Worm (Caenorhabditis elegans) whole organism, early embryonic: ENCODE measurements around the gene ZC196.2.

Source experiments
- B0310.2 ChIP-seq: sonication (generic microtip); optimal IDR thresholded peaks from 2 replicates; lab custom pipeline; 2016; ENCODE audit warnings: mild to moderate bottlenecking, missing genetic modification characterization, missing compliant biosample characterization
- F13C5.2 ChIP-seq: sonication (generic microtip); optimal IDR thresholded peaks from 2 replicates; lab custom pipeline; 2017; ENCODE audit warnings: mild to moderate bottlenecking, missing genetic modification characterization, inconsistent platforms, missing compliant biosample characterization
- aly-1 ChIP-seq: sonication (generic microtip); optimal IDR thresholded peaks from 2 replicates; lab custom pipeline; 2016; ENCODE audit warnings: missing genetic modification characterization, missing compliant biosample characterization
- ama-1 ChIP-seq: fragments of 150-350 bp; optimal IDR thresholded peaks from 2 replicates; lab custom pipeline; 2014
- ceh-13 ChIP-seq: fragments of 200-800 bp; sonication (Bioruptor generic); optimal IDR thresholded peaks from 2 replicates; lab custom pipeline; 2018; ENCODE audit warnings: mild to moderate bottlenecking, missing genetic modification characterization, missing compliant biosample characterization
- ceh-36 ChIP-seq: sonication (generic microtip); optimal IDR thresholded peaks from 2 replicates; lab custom pipeline; 2016; ENCODE audit warnings: missing genetic modification characterization, inconsistent platforms, missing compliant biosample characterization
- ets-7 ChIP-seq: sonication (generic microtip); optimal IDR thresholded peaks from 2 replicates; lab custom pipeline; 2016; ENCODE audit warnings: missing genotype, missing genetic modification characterization, missing compliant biosample characterization
- flt-1 ChIP-seq: fragments of 200-800 bp; sonication (Bioruptor generic); IDR thresholded peaks from 2 replicates; pipeline ENCODE4 v1.3.6; 2022; ENCODE audit warnings: missing genetic modification characterization, missing compliant biosample characterization
- hmbx-1 ChIP-seq: sonication (generic microtip); optimal IDR thresholded peaks from 2 replicates; lab custom pipeline; 2016; ENCODE audit warnings: mild to moderate bottlenecking, missing genetic modification characterization, missing compliant biosample characterization
- hmg-4 ChIP-seq: fragments of 200-800 bp; sonication (Bioruptor generic); optimal IDR thresholded peaks from 2 replicates; lab custom pipeline; 2018; ENCODE audit warnings: mild to moderate bottlenecking, missing genetic modification characterization, missing compliant biosample characterization
- hnd-1 ChIP-seq: sonication (generic microtip); optimal IDR thresholded peaks from 2 replicates; lab custom pipeline; 2016; ENCODE audit warnings: missing genetic modification characterization, missing compliant biosample characterization
- pes-1 ChIP-seq: fragments of 200-800 bp; sonication (Bioruptor generic); IDR thresholded peaks from 2 replicates; pipeline ENCODE4 v1.3.6; 2022; ENCODE audit warnings: missing genetic modification reagents, missing genetic modification characterization, missing compliant biosample characterization
- scrt-1 ChIP-seq: fragments of 200-800 bp; sonication (Bioruptor generic); IDR thresholded peaks from 2 replicates; pipeline ENCODE4 v1.3.6; 2022; ENCODE audit warnings: missing genetic modification characterization, missing compliant biosample characterization
- sea-1 ChIP-seq: fragments of 200-800 bp; sonication (Bioruptor generic); conservative IDR thresholded peaks from 2 replicates; pipeline ENCODE4 v1.3.6; 2022; ENCODE audit warnings: missing genetic modification characterization, missing compliant biosample characterization
- tbx-11 ChIP-seq: fragments of 200-800 bp; sonication (Bioruptor generic); IDR thresholded peaks from 2 replicates; pipeline ENCODE4 v1.3.6; 2022; ENCODE audit warnings: missing genetic modification characterization, missing compliant biosample characterization
- tbx-37 ChIP-seq: fragments of 200-800 bp; sonication (Bioruptor generic); conservative IDR thresholded peaks from 2 replicates; pipeline ENCODE4 v1.3.6; 2022; ENCODE audit warnings: missing genetic modification reagents, missing genetic modification characterization, missing compliant biosample characterization
- tra-4 ChIP-seq: sonication (generic microtip); optimal IDR thresholded peaks from 2 replicates; lab custom pipeline; 2017; ENCODE audit warnings: missing genetic modification characterization, missing compliant biosample characterization

Gene ZC196.2

ce11 chrV:8786245-8786644 is 47.0 kb downstream of the ZC196.2 start, which contains the start of gene sup-37:
Gene sup-37, plus strand, starts transcription at chrV:8786545.
- TF ChIP-seq sea-1 (GFP tag; lab: Robert Waterston, UW) (no peak), hnd-1 (tag; lab: Kevin White, UChicago) (no peak), tbx-11 (no peak), pes-1 (GFP tag; lab: Robert Waterston, UW) (no peak), flt-1 (GFP tag; lab: Robert Waterston, UW) (no peak), ama-1 (no peak), hmg-4 (GFP tag; lab: Kevin White, UChicago) (no peak), tbx-37 (no peak), aly-1 (tag; lab: Kevin White, UChicago) (no peak), tra-4 (tag; lab: Kevin White, UChicago) (no peak), F13C5.2 (tag; lab: Kevin White, UChicago) (no peak), hmbx-1 (tag; lab: Kevin White, UChicago) (no peak), ceh-36 (tag; lab: Kevin White, UChicago) (no peak), ets-7 (tag; lab: Kevin White, UChicago) (no peak), ceh-13 (GFP tag; lab: Kevin White, UChicago) (no peak), scrt-1 (GFP tag; lab: Robert Waterston, UW) (no peak), B0310.2 (no peak)

ce11 chrV:8789345-8789744 is 50.1 kb downstream of the ZC196.2 start:
- no peak for TF ChIP-seq tbx-37
- no peak for TF ChIP-seq scrt-1 (GFP tag; lab: Robert Waterston, UW)
- TF ChIP-seq ama-1, result no peak
- no peak for TF ChIP-seq sea-1 (GFP tag; lab: Robert Waterston, UW)
- TF ChIP-seq tra-4 (tag; lab: Kevin White, UChicago), result no peak
- no peak for TF ChIP-seq B0310.2
- TF ChIP-seq pes-1 (GFP tag; lab: Robert Waterston, UW), result no peak
- TF ChIP-seq tbx-11, result no peak
- TF ChIP-seq ceh-13 (GFP tag; lab: Kevin White, UChicago), result no peak
- no peak for TF ChIP-seq ceh-36 (tag; lab: Kevin White, UChicago)
- no peak for TF ChIP-seq hmg-4 (GFP tag; lab: Kevin White, UChicago)
- no peak for TF ChIP-seq F13C5.2 (tag; lab: Kevin White, UChicago)
- TF ChIP-seq ets-7 (tag; lab: Kevin White, UChicago), result no peak
- no peak for TF ChIP-seq hmbx-1 (tag; lab: Kevin White, UChicago)
- TF ChIP-seq flt-1 (GFP tag; lab: Robert Waterston, UW), result no peak
- TF ChIP-seq aly-1 (tag; lab: Kevin White, UChicago), result no peak
- no peak for TF ChIP-seq hnd-1 (tag; lab: Kevin White, UChicago)
